Fruit fly (Drosophila melanogaster) whole organism: ENCODE measurements around the gene Abl.

Experiments used
- CG8478 ChIP-seq: fragments of >200 bp; optimal IDR thresholded peaks from 2 replicates; lab custom pipeline; 2018; ENCODE audit warnings: inconsistent platforms
- Dll ChIP-seq: fragments of >200 bp; optimal IDR thresholded peaks from 2 replicates; lab custom pipeline; 2017
- EcR ChIP-seq, 2 experiments: fragments of >200 bp; optimal IDR thresholded peaks; 2 replicates each; lab custom pipeline; 2017; ENCODE audit warnings: missing biosample characterization in 2 of 2, missing genetic modification characterization in 2 of 2, missing genetic modification reagents in 2 of 2
- pan ChIP-seq: fragments of >200 bp; optimal IDR thresholded peaks from 2 replicates; lab custom pipeline; 2017
- psq ChIP-seq: fragments of >200 bp; optimal IDR thresholded peaks from 2 replicates; lab custom pipeline; 2017
- usp ChIP-seq: fragments of >200 bp; optimal IDR thresholded peaks from 2 replicates; lab custom pipeline; 2017; ENCODE audit warnings: missing biosample characterization, missing genetic modification characterization, mixed read lengths

Abl gene

DNA sequence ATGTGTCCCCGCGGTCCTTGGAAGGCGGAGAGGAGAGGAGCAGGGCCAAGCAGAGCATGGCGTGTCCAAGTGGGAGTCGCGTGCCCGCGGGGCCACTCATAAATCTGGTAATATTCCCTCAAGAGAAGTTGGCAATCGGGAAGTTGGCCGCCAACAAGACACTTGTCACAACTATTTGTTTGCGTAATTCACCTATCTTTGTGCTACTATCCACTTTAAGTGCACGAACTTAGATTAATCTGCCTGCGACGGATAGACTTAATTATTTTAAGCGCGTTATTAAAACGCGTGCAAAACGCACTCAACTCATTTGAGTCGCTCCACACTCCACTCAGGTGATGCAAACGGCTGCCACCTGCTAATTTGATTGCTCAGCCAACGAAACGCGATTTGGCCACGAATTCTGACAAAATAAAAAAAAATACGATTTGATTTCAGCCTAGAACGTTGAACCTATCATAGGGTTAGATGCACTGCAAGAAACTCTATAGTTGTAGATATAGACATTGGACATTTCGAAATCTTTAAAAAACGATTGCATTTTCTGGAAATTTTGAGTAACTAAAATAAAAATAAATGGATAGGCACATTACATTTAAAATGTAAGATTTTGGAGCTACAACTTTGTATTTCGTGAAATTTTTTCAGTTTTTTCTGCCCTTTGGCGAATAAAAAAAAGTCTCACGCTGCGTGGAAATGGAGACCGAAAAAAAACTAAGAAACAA is 76.5 kb downstream of the Abl start:
- no peak for TF ChIP-seq pan (lab: Kevin White, UChicago)
- no peak for TF ChIP-seq usp
- TF ChIP-seq CG8478 (lab: Kevin White, UChicago) = no peak
- no peak for TF ChIP-seq Dll (lab: Kevin White, UChicago)
- no peak for TF ChIP-seq psq (lab: Kevin White, UChicago)
- no peak for TF ChIP-seq EcR (GFP tag; optimal IDR thresholded peaks at IDR 0.05; lab: Kevin White, UChicago)

- TF ChIP-seq CG8478 (lab: Kevin White, UChicago) (no peak), Dll (lab: Kevin White, UChicago) (no peak), pan (lab: Kevin White, UChicago) (no peak), psq (lab: Kevin White, UChicago) (no peak), usp (no peak), EcR (GFP tag; optimal IDR thresholded peaks at IDR 0.05; lab: Kevin White, UChicago) (no peak)
Observed at dm6 chr3L:16569456-16569855, 78.2 kb downstream of the Abl start.

DNA sequence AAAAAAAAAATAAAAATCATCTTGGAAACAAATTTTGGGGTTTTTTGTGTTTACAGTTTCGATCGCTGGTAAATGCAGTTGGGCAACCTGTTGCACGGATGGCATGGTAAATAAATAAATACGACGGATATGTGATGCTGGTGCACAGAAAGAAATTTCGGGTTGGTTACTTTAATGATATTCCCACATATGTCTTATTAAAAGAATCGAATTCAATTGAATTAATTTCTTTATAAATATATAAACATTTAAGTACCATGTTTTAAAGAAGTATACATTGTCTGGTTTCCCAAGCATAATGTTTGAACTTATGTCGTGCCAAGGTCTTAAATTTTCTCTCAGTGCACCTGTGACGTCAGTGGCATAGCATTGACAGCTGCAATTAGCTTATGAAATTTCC is 80.2 kb downstream of the Abl start:
- no peak for TF ChIP-seq EcR (GFP tag; optimal IDR thresholded peaks at IDR 0.05; lab: Kevin White, UChicago)
- no peak for TF ChIP-seq psq (lab: Kevin White, UChicago)
- TF ChIP-seq usp = no peak
- no peak for TF ChIP-seq pan (lab: Kevin White, UChicago)
- TF ChIP-seq Dll (lab: Kevin White, UChicago) = no peak
- no peak for TF ChIP-seq CG8478 (lab: Kevin White, UChicago)

dm6 chr3L:16566700-16567221 is 80.9 kb downstream of the Abl start, which contains the start of gene UQCR-6.4L:
TSS of gene UQCR-6.4L (plus strand) at chr3L:16566750.
- TF ChIP-seq Dll (lab: Kevin White, UChicago) (no peak), usp (no peak), pan (lab: Kevin White, UChicago) (no peak), EcR (GFP tag; optimal IDR thresholded peaks at IDR 0.05; lab: Kevin White, UChicago) (no peak), psq (lab: Kevin White, UChicago) (no peak), CG8478 (lab: Kevin White, UChicago) (no peak)

dm6 chr3L:16566093-16566492 is 81.6 kb downstream of the Abl start:
- TF ChIP-seq usp = no peak
